Fruit fly (Drosophila melanogaster): ENCODE results near the gene CG13833.

Gene CG13833

DNA sequence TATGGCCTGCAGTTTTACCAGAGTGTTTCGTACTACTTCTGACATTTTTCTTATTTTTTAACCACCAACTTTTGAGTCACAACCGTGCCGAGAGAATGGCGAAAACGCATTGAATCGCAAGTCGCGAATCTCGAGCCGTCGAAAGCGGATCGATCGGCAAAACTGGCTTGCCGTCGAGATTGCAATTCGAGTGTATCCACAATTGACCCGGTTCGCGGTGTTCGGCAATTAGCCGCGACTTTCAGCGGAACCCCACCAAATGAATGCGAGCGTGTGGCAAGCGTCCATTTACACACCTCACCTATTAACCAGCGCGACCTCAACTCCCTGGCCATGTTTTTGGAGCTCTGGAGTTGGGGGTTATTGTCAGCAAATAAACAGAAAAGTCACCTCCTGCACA is at the start of gene CG13833:
TSS of gene CG13833 (minus strand) at position 101 of the 400 bp plus-strand sequence.
- TF ChIP-seq rgr (GFP tag; optimal IDR thresholded peaks at IDR 0.05) (no peak), CG9705 (GFP tag; optimal IDR thresholded peaks at IDR 0.05) (no peak), h (GFP tag; optimal IDR thresholded peaks at IDR 0.05) (no peak), jim (GFP tag; optimal IDR thresholded peaks at IDR 0.05) (no peak), HLH106 (tag; optimal IDR thresholded peaks at IDR 0.05) (no peak), dsf (GFP tag; optimal IDR thresholded peaks at IDR 0.05; ENCODE audit: borderline replicate concordance) (no peak), Abd-B (GFP tag; optimal IDR thresholded peaks at IDR 0.05) (no peak), tai (GFP tag; optimal IDR thresholded peaks at IDR 0.05) (no peak), brk (GFP tag; optimal IDR thresholded peaks at IDR 0.05) (no peak)

- TF ChIP-seq ey (GFP tag; optimal IDR thresholded peaks at IDR 0.05), result no peak
Observed at dm6 chr3R:23081265-23081664, 45.9 kb upstream of the CG13833 start.

dm6 chr3R:23074480-23074879 is 39.1 kb upstream of the CG13833 start:
- TF ChIP-seq brk (GFP tag; optimal IDR thresholded peaks at IDR 0.05), result no peak
- TF ChIP-seq Dif (GFP tag; optimal IDR thresholded peaks at IDR 0.05; ENCODE audit: partially characterized antibody), result no peak
- no peak for TF ChIP-seq OdsH (GFP tag; optimal IDR thresholded peaks at IDR 0.05)
- no peak for TF ChIP-seq Jra (GFP tag; optimal IDR thresholded peaks at IDR 0.05)
- TF ChIP-seq pan (optimal IDR thresholded peaks at IDR 0.05), result no peak
- no peak for TF ChIP-seq dsf (GFP tag; optimal IDR thresholded peaks at IDR 0.05; ENCODE audit: borderline replicate concordance)
- no peak for TF ChIP-seq Mio (GFP tag; optimal IDR thresholded peaks at IDR 0.05)
- no peak for TF ChIP-seq ey (GFP tag; optimal IDR thresholded peaks at IDR 0.05)

dm6 chr3R:23067209-23067826 is 32.0 kb upstream of the CG13833 start, which contains the start of gene CG17111:
TSS of gene CG17111 (minus strand) at chr3R:23067259.
- TF ChIP-seq Rel (GFP tag; optimal IDR thresholded peaks at IDR 0.05), result no peak
- no peak for TF ChIP-seq Rel (tag; optimal IDR thresholded peaks at IDR 0.05)
- peak; percentile 35 for TF ChIP-seq HLH106 (tag; optimal IDR thresholded peaks at IDR 0.05)
- TF ChIP-seq foxo (GFP tag; optimal IDR thresholded peaks at IDR 0.05), result peak in 1 of 2 experiments; percentile 19
- no peak for TF ChIP-seq Dfd (GFP tag; optimal IDR thresholded peaks at IDR 0.05)
- no peak for TF ChIP-seq dl (GFP tag; optimal IDR thresholded peaks at IDR 0.05; ENCODE audit: insufficient read depth in 1 of 2, partially characterized antibody in 2 of 2)
- no peak for TF ChIP-seq Dif (GFP tag; optimal IDR thresholded peaks at IDR 0.05; ENCODE audit: partially characterized antibody)
- no peak for TF ChIP-seq sage (GFP tag; optimal IDR thresholded peaks at IDR 0.05)
- TF ChIP-seq h (GFP tag; optimal IDR thresholded peaks at IDR 0.05), result peak; percentile 43
- peak; percentile 29 for TF ChIP-seq sv (GFP tag; optimal IDR thresholded peaks at IDR 0.05)
- peak; percentile 8 for TF ChIP-seq fru (GFP tag; optimal IDR thresholded peaks at IDR 0.05)
- TF ChIP-seq rgr (GFP tag; optimal IDR thresholded peaks at IDR 0.05), result peak; percentile 2
- no peak for TF ChIP-seq psq (GFP tag; optimal IDR thresholded peaks at IDR 0.05)
- peak; percentile 3 for TF ChIP-seq OdsH (GFP tag; optimal IDR thresholded peaks at IDR 0.05)

- TF ChIP-seq CrebA (GFP tag; optimal IDR thresholded peaks at IDR 0.05; ENCODE audit: borderline replicate concordance), result no peak
- peak; percentile 35 for TF ChIP-seq rgr (GFP tag; optimal IDR thresholded peaks at IDR 0.05)
- no peak for TF ChIP-seq Abd-B (GFP tag; optimal IDR thresholded peaks at IDR 0.05)
- TF ChIP-seq Jra (GFP tag; optimal IDR thresholded peaks at IDR 0.05), result no peak
- TF ChIP-seq CG9705 (GFP tag; optimal IDR thresholded peaks at IDR 0.05), result no peak
- TF ChIP-seq foxo (GFP tag; optimal IDR thresholded peaks at IDR 0.05), result peak in 1 of 2 experiments; percentile 24
- no peak for TF ChIP-seq dmrt93B (GFP tag; optimal IDR thresholded peaks at IDR 0.05)
- peak; percentile 10 for TF ChIP-seq sage (GFP tag; optimal IDR thresholded peaks at IDR 0.05)
- no peak for TF ChIP-seq OdsH (GFP tag; optimal IDR thresholded peaks at IDR 0.05)
- no peak for TF ChIP-seq Rel (GFP tag; optimal IDR thresholded peaks at IDR 0.05)
- TF ChIP-seq Rel (tag; optimal IDR thresholded peaks at IDR 0.05), result peak; percentile 59
- TF ChIP-seq Dif (GFP tag; optimal IDR thresholded peaks at IDR 0.05; ENCODE audit: partially characterized antibody), result no peak
- no peak for TF ChIP-seq br (GFP tag; optimal IDR thresholded peaks at IDR 0.05)
- no peak for TF ChIP-seq N (GFP tag; optimal IDR thresholded peaks at IDR 0.05)
- no peak for TF ChIP-seq tai (GFP tag; optimal IDR thresholded peaks at IDR 0.05)
- no peak for TF ChIP-seq lola (GFP tag; optimal IDR thresholded peaks at IDR 0.05)
- TF ChIP-seq h (GFP tag; optimal IDR thresholded peaks at IDR 0.05), result peak; percentile 24
- no peak for TF ChIP-seq Dfd (GFP tag; optimal IDR thresholded peaks at IDR 0.05)
- no peak for TF ChIP-seq brk (GFP tag; optimal IDR thresholded peaks at IDR 0.05)
- no peak for TF ChIP-seq fru (GFP tag; optimal IDR thresholded peaks at IDR 0.05)
- TF ChIP-seq sv (GFP tag; optimal IDR thresholded peaks at IDR 0.05), result no peak
- no peak for TF ChIP-seq Hnf4 (GFP tag; optimal IDR thresholded peaks at IDR 0.05)
- TF ChIP-seq Vsx2 (GFP tag; optimal IDR thresholded peaks at IDR 0.05; ENCODE audit: partially characterized antibody), result no peak
- no peak for TF ChIP-seq GATAd (GFP tag; optimal IDR thresholded peaks at IDR 0.05)
- no peak for TF ChIP-seq ey (GFP tag; optimal IDR thresholded peaks at IDR 0.05)
- TF ChIP-seq HLH106 (tag; optimal IDR thresholded peaks at IDR 0.05), result no peak
- TF ChIP-seq psq (GFP tag; optimal IDR thresholded peaks at IDR 0.05), result peak; percentile 13
Observed at dm6 chr3R:23061209-23061608, 25.8 kb upstream of the CG13833 start, which contains the start of the genes sav and Ublcp1. TSS of gene sav (minus strand) at chr3R:23061304. TSS of gene Ublcp1 (plus strand) at chr3R:23061493.
